Fruit fly (Drosophila melanogaster): ENCODE results near the gene CG1764.

CG1764 gene

dm6 chrX:13275139-13275538 is 27.1 kb downstream of the CG1764 start:
- TF ChIP-seq CG8301 (tag; optimal IDR thresholded peaks at IDR 0.05), result peak; percentile 61
- TF ChIP-seq CG17806 (tag; optimal IDR thresholded peaks at IDR 0.05), result peak; percentile 69
- TF ChIP-seq CG13204 (GFP tag; optimal IDR thresholded peaks at IDR 0.05), result peak; percentile 55
- TF ChIP-seq CG12605 (GFP tag; IDR thresholded peaks at IDR 0.05), result no peak
- no peak for TF ChIP-seq rn (GFP tag; IDR thresholded peaks at IDR 0.05)
- no peak for TF ChIP-seq D1 (tag; optimal IDR thresholded peaks at IDR 0.05)
- TF ChIP-seq Pif1A (GFP tag; optimal IDR thresholded peaks at IDR 0.05), result no peak
- no peak for TF ChIP-seq fd96Ca (GFP tag; IDR thresholded peaks at IDR 0.05)
- no peak for TF ChIP-seq EcR (GFP tag; optimal IDR thresholded peaks at IDR 0.05)
- no peak for TF ChIP-seq CG32121 (GFP tag; IDR thresholded peaks at IDR 0.05)
- TF ChIP-seq CG8159 (tag; optimal IDR thresholded peaks at IDR 0.05), result peak; percentile 83
- TF ChIP-seq CG9948 (tag; optimal IDR thresholded peaks at IDR 0.05), result peak; percentile 75
- no peak for TF ChIP-seq Ets98B (GFP tag; IDR thresholded peaks at IDR 0.05)
- peak; percentile 78 for TF ChIP-seq CG15710 (tag; optimal IDR thresholded peaks at IDR 0.05)
- no peak for TF ChIP-seq gl (tag; optimal IDR thresholded peaks at IDR 0.05)
- TF ChIP-seq CG34367 (tag; optimal IDR thresholded peaks at IDR 0.05), result peak; percentile 48
- peak; percentile 64 for TF ChIP-seq CG14655 (GFP tag; optimal IDR thresholded peaks at IDR 0.05)
- TF ChIP-seq Pif1B (GFP tag; optimal IDR thresholded peaks at IDR 0.05), result peak; percentile 1
- peak; percentile 69 for TF ChIP-seq Snoo (tag; optimal IDR thresholded peaks at IDR 0.05)
- TF ChIP-seq CG10348 (GFP tag; IDR thresholded peaks at IDR 0.05), result no peak
- no peak for TF ChIP-seq CG4496 (GFP tag; IDR thresholded peaks at IDR 0.05)

DNA sequence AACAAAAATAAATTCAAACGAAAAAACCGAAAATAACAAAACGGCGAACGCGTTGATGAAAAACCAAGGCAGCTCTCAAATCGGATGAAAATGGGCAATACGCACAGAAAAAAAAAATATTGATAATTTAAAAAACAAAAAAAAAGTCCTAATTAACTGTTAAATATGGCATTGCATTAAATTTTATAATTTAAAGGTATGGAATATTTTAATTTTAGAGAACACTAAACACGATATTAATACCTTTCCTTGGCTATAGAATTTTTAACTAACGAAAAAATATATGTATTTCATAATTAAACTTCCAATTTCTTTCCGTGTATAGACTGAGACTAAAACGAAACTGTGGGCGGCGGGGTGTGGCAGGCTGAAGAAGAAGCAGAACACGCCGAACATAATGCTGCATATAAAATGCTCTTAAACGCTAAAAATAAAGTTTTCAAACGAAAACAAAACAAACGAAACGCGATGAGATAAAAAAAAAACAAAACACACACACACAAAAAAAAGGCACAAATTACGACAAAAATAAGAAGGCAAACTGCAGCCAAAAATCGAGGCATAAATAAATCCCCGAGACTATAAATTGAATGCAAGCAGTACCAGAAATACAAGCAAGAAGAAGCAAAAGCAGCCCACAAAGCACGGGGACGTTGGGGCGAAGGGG is 27.7 kb downstream of the CG1764 start:
- TF ChIP-seq CG32121 (GFP tag; IDR thresholded peaks at IDR 0.05), result peak; percentile 48; the same call in 1 of the 2 replicates
- TF ChIP-seq CG10348 (GFP tag; IDR thresholded peaks at IDR 0.05), result no peak
- TF ChIP-seq Pif1A (GFP tag; optimal IDR thresholded peaks at IDR 0.05), result peak; percentile 19
- peak; percentile 48 for TF ChIP-seq CG8159 (tag; optimal IDR thresholded peaks at IDR 0.05)
- TF ChIP-seq CG4496 (GFP tag; IDR thresholded peaks at IDR 0.05), result peak; percentile 79
- TF ChIP-seq CG9948 (tag; optimal IDR thresholded peaks at IDR 0.05), result peak; percentile 16
- peak; percentile 67 for TF ChIP-seq CG14655 (GFP tag; optimal IDR thresholded peaks at IDR 0.05)
- peak; percentile 69; the same call in 2 of the 3 replicates for TF ChIP-seq fd96Ca (GFP tag; IDR thresholded peaks at IDR 0.05)
- no peak for TF ChIP-seq CG15710 (tag; optimal IDR thresholded peaks at IDR 0.05)
- TF ChIP-seq CG17806 (tag; optimal IDR thresholded peaks at IDR 0.05), result peak; percentile 26
- peak; percentile 63 for TF ChIP-seq CG8301 (tag; optimal IDR thresholded peaks at IDR 0.05)
- peak; percentile 63 for TF ChIP-seq CG12605 (GFP tag; IDR thresholded peaks at IDR 0.05)
- TF ChIP-seq Snoo (tag; optimal IDR thresholded peaks at IDR 0.05), result no peak

DNA sequence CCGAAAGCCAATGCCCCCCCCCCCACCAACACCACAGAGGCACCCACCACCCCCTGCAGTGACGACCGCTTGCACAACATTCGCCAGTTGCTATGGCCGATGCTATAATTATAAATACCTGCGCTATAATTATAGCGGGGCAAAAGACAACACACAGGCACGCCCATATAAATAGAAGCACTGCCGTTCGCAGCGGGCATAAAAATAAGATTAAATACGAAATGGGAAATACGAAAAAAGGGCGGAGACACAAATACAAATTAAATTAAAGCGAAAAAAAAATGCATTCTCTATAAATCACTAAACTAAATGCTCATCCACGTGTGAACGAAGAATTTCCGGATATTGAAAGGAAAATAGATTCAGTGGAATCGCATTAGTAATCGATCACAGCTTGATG is 28.8 kb downstream of the CG1764 start:
- TF ChIP-seq Snoo (tag; optimal IDR thresholded peaks at IDR 0.05) (no peak), CG32121 (GFP tag; IDR thresholded peaks at IDR 0.05) (0 out of 2 replicates have a peak, but pooled peaks have one; percentile 10), rn (GFP tag; IDR thresholded peaks at IDR 0.05) (no peak), D1 (tag; optimal IDR thresholded peaks at IDR 0.05) (no peak), CG10348 (GFP tag; IDR thresholded peaks at IDR 0.05) (no peak), CG14655 (GFP tag; optimal IDR thresholded peaks at IDR 0.05) (peak; percentile 6), Pif1B (GFP tag; optimal IDR thresholded peaks at IDR 0.05) (no peak), EcR (GFP tag; optimal IDR thresholded peaks at IDR 0.05) (no peak), Pif1A (GFP tag; optimal IDR thresholded peaks at IDR 0.05) (peak; percentile 15), CG34367 (tag; optimal IDR thresholded peaks at IDR 0.05) (no peak), CG8159 (tag; optimal IDR thresholded peaks at IDR 0.05) (no peak), CG15710 (tag; optimal IDR thresholded peaks at IDR 0.05) (no peak), CG17806 (tag; optimal IDR thresholded peaks at IDR 0.05) (no peak), Ets98B (GFP tag; IDR thresholded peaks at IDR 0.05) (peak; percentile 63), gl (tag; optimal IDR thresholded peaks at IDR 0.05) (no peak), CG12605 (GFP tag; IDR thresholded peaks at IDR 0.05) (no peak), CG4496 (GFP tag; IDR thresholded peaks at IDR 0.05) (peak; percentile 68; the same call in 1 of the 3 replicates), CG13204 (GFP tag; optimal IDR thresholded peaks at IDR 0.05) (no peak), fd96Ca (GFP tag; IDR thresholded peaks at IDR 0.05) (peak; percentile 37; the same call in 1 of the 3 replicates), CG9948 (tag; optimal IDR thresholded peaks at IDR 0.05) (no peak), CG8301 (tag; optimal IDR thresholded peaks at IDR 0.05) (no peak)

DNA sequence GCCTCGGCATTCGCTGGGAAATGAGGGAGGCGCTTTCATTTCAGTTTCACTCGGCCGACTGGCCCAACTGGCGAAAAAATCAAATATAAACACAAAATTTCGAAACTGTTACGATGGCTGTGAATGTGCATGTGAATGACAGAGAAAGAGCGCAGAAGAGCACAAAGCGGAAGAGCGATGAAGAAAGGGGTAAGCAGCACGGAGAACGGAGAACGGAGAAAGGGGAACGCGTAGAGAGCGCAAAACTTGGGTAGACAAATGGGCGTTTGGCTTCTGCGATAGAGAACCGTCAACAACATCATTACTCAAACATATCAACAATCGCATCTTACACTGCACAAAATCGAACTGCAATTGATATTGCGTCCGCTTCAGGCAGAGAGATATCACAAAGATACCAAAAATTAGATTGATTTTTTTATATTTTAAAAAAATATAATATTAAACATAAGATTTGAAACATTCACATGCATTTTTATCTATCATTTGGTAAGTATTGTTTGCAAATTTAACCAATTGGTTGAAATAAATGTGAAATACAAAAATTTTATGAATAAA is 29.5 kb downstream of the CG1764 start:
- TF ChIP-seq Pif1A (GFP tag; optimal IDR thresholded peaks at IDR 0.05) (no peak), Pif1B (GFP tag; optimal IDR thresholded peaks at IDR 0.05) (no peak), CG10348 (GFP tag; IDR thresholded peaks at IDR 0.05) (no peak), fd96Ca (GFP tag; IDR thresholded peaks at IDR 0.05) (no peak), CG32121 (GFP tag; IDR thresholded peaks at IDR 0.05) (0 out of 2 replicates have a peak, but pooled peaks have one; percentile 30), CG8159 (tag; optimal IDR thresholded peaks at IDR 0.05) (no peak), CG12605 (GFP tag; IDR thresholded peaks at IDR 0.05) (no peak), CG17806 (tag; optimal IDR thresholded peaks at IDR 0.05) (no peak)

dm6 chrX:13258757-13259067 is 43.5 kb downstream of the CG1764 start, which contains the start of gene comt:
Gene comt (plus strand): TSS chrX:13259021.
- TF ChIP-seq gl (tag; optimal IDR thresholded peaks at IDR 0.05) (no peak), CG4496 (GFP tag; IDR thresholded peaks at IDR 0.05) (peak; percentile 62; the same call in 2 of the 3 replicates), Snoo (tag; optimal IDR thresholded peaks at IDR 0.05) (peak; percentile 38), CG15710 (tag; optimal IDR thresholded peaks at IDR 0.05) (peak; percentile 57), Pif1B (GFP tag; optimal IDR thresholded peaks at IDR 0.05) (peak; percentile 46), D1 (tag; optimal IDR thresholded peaks at IDR 0.05) (peak; percentile 42), EcR (GFP tag; optimal IDR thresholded peaks at IDR 0.05) (no peak), CG8301 (tag; optimal IDR thresholded peaks at IDR 0.05) (no peak), CG32121 (GFP tag; IDR thresholded peaks at IDR 0.05) (0 out of 2 replicates have a peak, but pooled peaks have one; percentile 27), CG9948 (tag; optimal IDR thresholded peaks at IDR 0.05) (peak; percentile 44), CG17806 (tag; optimal IDR thresholded peaks at IDR 0.05) (peak; percentile 50), CG12605 (GFP tag; IDR thresholded peaks at IDR 0.05) (0 out of 2 replicates have a peak, but pooled peaks have one; percentile 55), Ets98B (GFP tag; IDR thresholded peaks at IDR 0.05) (peak; percentile 43), rn (GFP tag; IDR thresholded peaks at IDR 0.05) (peak; percentile 30; the same call in 1 of the 2 replicates), CG34367 (tag; optimal IDR thresholded peaks at IDR 0.05) (peak; percentile 23), CG10348 (GFP tag; IDR thresholded peaks at IDR 0.05) (no peak)

All from whole organism, pupa.